Worm (Caenorhabditis elegans) whole organism, young adult: Measurements from ENCODE around the gene F58B3.6.

ENCODE experiments used
- D2030.7 ChIP-seq: fragments of 200-800 bp; sonication (Bioruptor generic); IDR thresholded peaks from 2 replicates; pipeline ENCODE4 v1.3.6; 2022; ENCODE audit warnings: missing genetic modification reagents, missing genetic modification characterization, missing compliant biosample characterization
- F23B12.7 ChIP-seq: sonication (generic microtip); optimal IDR thresholded peaks from 2 replicates; lab custom pipeline; 2017; ENCODE audit warnings: missing genetic modification characterization, mild to moderate bottlenecking, missing compliant biosample characterization, antibody characterized with exemption, moderate library complexity; ENCODE audit not compliant: insufficient read depth
- F39B2.1 ChIP-seq: fragments of 200-800 bp; sonication (Bioruptor generic); IDR thresholded peaks from 2 replicates; pipeline ENCODE4 v1.3.6; 2022; ENCODE audit warnings: missing genetic modification reagents, missing genetic modification characterization, missing compliant biosample characterization
- F52B5.7 ChIP-seq: sonication (generic microtip); optimal IDR thresholded peaks from 2 replicates; lab custom pipeline; 2016; ENCODE audit warnings: mild to moderate bottlenecking, missing genetic modification characterization, missing compliant biosample characterization
- F55B11.4 ChIP-seq: sonication (generic microtip); optimal IDR thresholded peaks from 2 replicates; lab custom pipeline; 2016; ENCODE audit warnings: missing compliant biosample characterization, missing genetic modification characterization, borderline replicate concordance; ENCODE audit not compliant: insufficient read depth
- F57A8.1 ChIP-seq: fragments of 200-800 bp; sonication (Bioruptor generic); optimal IDR thresholded peaks from 2 replicates; lab custom pipeline; 2018; ENCODE audit warnings: mild to moderate bottlenecking, missing genetic modification characterization, moderate library complexity, missing compliant biosample characterization
- K11D2.4 ChIP-seq: fragments of 200-800 bp; sonication (Bioruptor generic); IDR thresholded peaks from 2 replicates; pipeline ENCODE4 v1.3.6; 2022; ENCODE audit warnings: missing genetic modification reagents, missing genetic modification characterization, missing compliant biosample characterization
- T07F8.4 ChIP-seq: sonication (generic microtip); optimal IDR thresholded peaks from 2 replicates; lab custom pipeline; 2016; ENCODE audit warnings: mild to moderate bottlenecking, missing genetic modification characterization, moderate library complexity, missing compliant biosample characterization
- Y56A3A.18 ChIP-seq: fragments of 200-800 bp; sonication (Bioruptor generic); IDR thresholded peaks from 2 replicates; pipeline ENCODE4 v1.3.6; 2022; ENCODE audit warnings: missing genetic modification reagents, missing genetic modification characterization, missing compliant biosample characterization
- ama-1 ChIP-seq, 3 experiments: fragments of 150-350 bp in 1 of 3; sonication (generic microtip) in 2 of 3; optimal IDR thresholded peaks; 2 replicates each; lab custom pipeline; 2014 to 2018; ENCODE audit warnings: missing biosample characterization in 2 of 3, missing genetic modification characterization in 2 of 3, missing genetic modification reagents in 2 of 3
- athp-1 ChIP-seq: sonication (generic microtip); optimal IDR thresholded peaks from 2 replicates; lab custom pipeline; 2017; ENCODE audit warnings: mild to moderate bottlenecking, missing genetic modification characterization, missing compliant biosample characterization
- attf-5 ChIP-seq: fragments of 200-800 bp; sonication (Bioruptor generic); optimal IDR thresholded peaks from 2 replicates; lab custom pipeline; 2018; ENCODE audit warnings: mild to moderate bottlenecking, missing genetic modification characterization, missing compliant biosample characterization
- bed-2 ChIP-seq: fragments of 200-800 bp; sonication (Bioruptor generic); IDR thresholded peaks from 2 replicates; pipeline ENCODE4 v1.3.6; 2022; ENCODE audit warnings: missing genetic modification reagents, missing genetic modification characterization, missing compliant biosample characterization
- cebp-1 ChIP-seq, 2 experiments: fragments of 200-800 bp in 1 of 2; sonication (Bioruptor generic) in 1 of 2; sonication (generic microtip) in 1 of 2; IDR thresholded peaks in 1 of 2; optimal IDR thresholded peaks in 1 of 2; 2 replicates each; pipeline versions ENCODE4 v1.3.6 to Lab custom; 2017 to 2022; ENCODE audit warnings: missing compliant biosample characterization in 2 of 2, missing genetic modification characterization in 2 of 2, mild to moderate bottlenecking in 1 of 2, missing genetic modification reagents in 1 of 2, moderate library complexity in 1 of 2
- ceh-91 ChIP-seq: fragments of 200-800 bp; sonication (Bioruptor generic); IDR thresholded peaks from 2 replicates; pipeline ENCODE4 v1.3.6; 2022; ENCODE audit warnings: missing genetic modification reagents, missing genetic modification characterization, missing compliant biosample characterization
- die-1 ChIP-seq: sonication (generic microtip); optimal IDR thresholded peaks from 2 replicates; lab custom pipeline; 2016; ENCODE audit warnings: missing genotype, mild to moderate bottlenecking, missing genetic modification characterization, missing compliant biosample characterization
- dpff-1 ChIP-seq: sonication (generic microtip); optimal IDR thresholded peaks from 2 replicates; lab custom pipeline; 2017; ENCODE audit warnings: mild to moderate bottlenecking, missing genetic modification characterization, missing compliant biosample characterization
- egrh-3 ChIP-seq: fragments of 200-800 bp; sonication (Bioruptor generic); IDR thresholded peaks from 2 replicates; pipeline ENCODE4 v1.3.6; 2022; ENCODE audit warnings: missing genetic modification reagents, missing genetic modification characterization, missing compliant biosample characterization
- hrde-1 ChIP-seq: sonication (generic microtip); optimal IDR thresholded peaks from 2 replicates; lab custom pipeline; 2016; ENCODE audit warnings: missing genetic modification characterization, mild to moderate bottlenecking, missing compliant biosample characterization, moderate library complexity, missing genotype, missing genetic modification reagents, borderline replicate concordance
- let-526 ChIP-seq: fragments of 200-800 bp; sonication (Bioruptor generic); IDR thresholded peaks from 2 replicates; pipeline ENCODE4 v1.3.6; 2022; ENCODE audit warnings: missing genetic modification reagents, missing genetic modification characterization, missing compliant biosample characterization
- lin-54 ChIP-seq: fragments of 200-800 bp; sonication (Bioruptor generic); optimal IDR thresholded peaks from 2 replicates; lab custom pipeline; 2018; ENCODE audit warnings: mild to moderate bottlenecking, missing genetic modification characterization, missing compliant biosample characterization
- lsl-1 ChIP-seq: fragments of 200-800 bp; sonication (Bioruptor generic); optimal IDR thresholded peaks from 2 replicates; lab custom pipeline; 2018; ENCODE audit warnings: mild to moderate bottlenecking, missing genetic modification characterization, moderate library complexity, missing compliant biosample characterization
- lsy-27 ChIP-seq: sonication (generic microtip); optimal IDR thresholded peaks from 2 replicates; lab custom pipeline; 2017; ENCODE audit warnings: missing genetic modification characterization, mild to moderate bottlenecking, missing compliant biosample characterization, antibody characterized with exemption, missing genotype, borderline replicate concordance; ENCODE audit not compliant: insufficient read depth
- madf-6 ChIP-seq: fragments of 200-800 bp; sonication (Bioruptor generic); IDR thresholded peaks from 2 replicates; pipeline ENCODE4 v1.3.6; 2022; ENCODE audit warnings: missing genetic modification reagents, missing genetic modification characterization, missing compliant biosample characterization
- mxl-1 ChIP-seq: sonication (generic microtip); optimal IDR thresholded peaks from 2 replicates; lab custom pipeline; 2016; ENCODE audit warnings: missing genetic modification characterization, missing compliant biosample characterization
- nfya-2 ChIP-seq: fragments of 200-800 bp; sonication (Bioruptor generic); IDR thresholded peaks from 2 replicates; pipeline ENCODE4 v1.3.6; 2022; ENCODE audit warnings: missing genetic modification reagents, missing genetic modification characterization, missing compliant biosample characterization
- nhr-120 ChIP-seq: fragments of 200-800 bp; sonication (Bioruptor generic); IDR thresholded peaks from 2 replicates; pipeline ENCODE4 v1.3.6; 2022; ENCODE audit warnings: missing genetic modification characterization, missing compliant biosample characterization
- nhr-27 ChIP-seq: fragments of 200-800 bp; sonication (Bioruptor generic); optimal IDR thresholded peaks from 2 replicates; lab custom pipeline; 2018; ENCODE audit warnings: mild to moderate bottlenecking, missing genetic modification characterization, moderate library complexity, missing compliant biosample characterization
- nhr-80 ChIP-seq: sonication (generic microtip); optimal IDR thresholded peaks from 2 replicates; lab custom pipeline; 2016; ENCODE audit warnings: missing genetic modification characterization, missing compliant biosample characterization
- pbrm-1 ChIP-seq: fragments of 200-800 bp; sonication (Bioruptor generic); IDR thresholded peaks from 2 replicates; pipeline ENCODE4 v1.3.6; 2022; ENCODE audit warnings: missing genetic modification reagents, missing genetic modification characterization, missing compliant biosample characterization
- pha-4 ChIP-seq: fragments of 150-350 bp; sonication (generic microtip); optimal IDR thresholded peaks from 2 replicates; lab custom pipeline; 2014; ENCODE audit warnings: missing biosample characterization, missing genetic modification reagents, missing genetic modification characterization
- rcor-1 ChIP-seq: fragments of 200-800 bp; sonication (Bioruptor generic); IDR thresholded peaks from 2 replicates; pipeline ENCODE4 v1.3.6; 2022; ENCODE audit warnings: missing genetic modification reagents, missing genetic modification characterization, missing compliant biosample characterization
- sdz-38 ChIP-seq: sonication (generic microtip); optimal IDR thresholded peaks from 2 replicates; lab custom pipeline; 2016; ENCODE audit warnings: missing genotype, missing genetic modification characterization, missing compliant biosample characterization
- sea-2 ChIP-seq: fragments of 200-800 bp; sonication (Bioruptor generic); IDR thresholded peaks from 2 replicates; pipeline ENCODE4 v1.3.6; 2022; ENCODE audit warnings: missing genetic modification characterization, missing compliant biosample characterization
- snpc-1.3 ChIP-seq: sonication (generic microtip); optimal IDR thresholded peaks from 2 replicates; lab custom pipeline; 2017; ENCODE audit warnings: missing genetic modification characterization, mild to moderate bottlenecking, missing compliant biosample characterization, antibody characterized with exemption, moderate library complexity, missing genotype, missing genetic modification reagents; ENCODE audit not compliant: insufficient read depth
- snpc-3.4 ChIP-seq: sonication (generic microtip); optimal IDR thresholded peaks from 2 replicates; lab custom pipeline; 2017; ENCODE audit warnings: missing genetic modification characterization, mild to moderate bottlenecking, missing compliant biosample characterization, antibody characterized with exemption, moderate library complexity, missing genotype, missing genetic modification reagents
- snpc-4 ChIP-seq, 5 experiments: fragments of 150-350 bp in 1 of 5; sonication (generic microtip) in 4 of 5; optimal IDR thresholded peaks; 2 replicates each; lab custom pipeline; 2014 to 2018; ENCODE audit warnings: missing genetic modification characterization in 5 of 5, missing biosample characterization in 3 of 5, antibody characterized with exemption in 2 of 5, mild to moderate bottlenecking in 2 of 5, missing compliant biosample characterization in 2 of 5, missing genotype in 2 of 5, moderate library complexity in 2 of 5, missing genetic modification reagents in 1 of 5
- sptf-2 ChIP-seq: fragments of 200-800 bp; sonication (Bioruptor generic); optimal IDR thresholded peaks from 2 replicates; lab custom pipeline; 2018; ENCODE audit warnings: mild to moderate bottlenecking, missing genetic modification characterization, missing compliant biosample characterization
- tbx-9 ChIP-seq: sonication (generic microtip); optimal IDR thresholded peaks from 2 replicates; lab custom pipeline; 2016; ENCODE audit warnings: borderline replicate concordance, missing genetic modification characterization, inconsistent platforms, missing compliant biosample characterization
- zfh-2 ChIP-seq: fragments of 200-800 bp; sonication (Bioruptor generic); conservative IDR thresholded peaks from 2 replicates; pipeline ENCODE4 v1.3.6; 2022; ENCODE audit warnings: missing genetic modification reagents, missing genetic modification characterization, missing compliant biosample characterization
- ztf-18 ChIP-seq: sonication (generic microtip); optimal IDR thresholded peaks from 2 replicates; lab custom pipeline; 2016; ENCODE audit warnings: missing genotype, mild to moderate bottlenecking, missing genetic modification characterization, missing compliant biosample characterization
- ztf-22 ChIP-seq: fragments of 200-800 bp; sonication (Bioruptor generic); optimal IDR thresholded peaks from 2 replicates; lab custom pipeline; 2018; ENCODE audit warnings: mild to moderate bottlenecking, missing genetic modification characterization, moderate library complexity, missing compliant biosample characterization
- ztf-26 ChIP-seq: sonication (generic microtip); optimal IDR thresholded peaks from 2 replicates; lab custom pipeline; 2017; ENCODE audit warnings: missing genetic modification characterization, missing compliant biosample characterization
- ztf-6 ChIP-seq: fragments of 200-800 bp; sonication (Bioruptor generic); IDR thresholded peaks from 2 replicates; pipeline ENCODE4 v1.3.6; 2022; ENCODE audit warnings: missing genetic modification reagents, missing genetic modification characterization, missing compliant biosample characterization

The F58B3.6 gene

ce11 chrIV:11635437-11636408 lies 725 bp upstream of the F58B3.6 start, which contains the start of gene mars-1 (continued):
- TF ChIP-seq K11D2.4 (GFP tag; lab: Robert Waterston, UW) (0 out of 2 replicates have a peak, but pooled peaks have one; percentile 31), ztf-22 (no peak), lsy-27 (no peak), ztf-6 (GFP tag; lab: Robert Waterston, UW) (no peak), sdz-38 (tag; lab: Kevin White, UChicago) (no peak), pbrm-1 (GFP tag; lab: Robert Waterston, UW) (0 out of 2 replicates have a peak, but pooled peaks have one; percentile 24), ztf-26 (tag; lab: Kevin White, UChicago) (no peak), tbx-9 (tag; lab: Kevin White, UChicago) (no peak), lsl-1 (peak; percentile 43), T07F8.4 (tag; lab: Kevin White, UChicago) (no peak), die-1 (no peak), nhr-27 (tag; lab: Kevin White, UChicago) (no peak), egrh-3 (GFP tag; lab: Robert Waterston, UW) (no peak), F52B5.7 (tag; lab: Kevin White, UChicago) (no peak), hrde-1 (tag; lab: Kevin White, UChicago) (no peak), sptf-2 (GFP tag; lab: Kevin White, UChicago) (no peak), snpc-1.3 (tag; lab: Kevin White, UChicago) (no peak), snpc-3.4 (tag; lab: Kevin White, UChicago) (no peak), F39B2.1 (GFP tag; lab: Robert Waterston, UW) (no peak), let-526 (GFP tag; lab: Robert Waterston, UW) (no peak), nhr-120 (GFP tag; lab: Robert Waterston, UW) (no peak), ceh-91 (no peak), lin-54 (GFP tag; lab: Kevin White, UChicago) (peak; percentile 41), ztf-18 (tag; lab: Kevin White, UChicago) (no peak), athp-1 (tag; lab: Kevin White, UChicago) (no peak), snpc-4 (GFP tag; optimal IDR thresholded peaks at IDR 0.05; lab: Kevin White, UChicago) (no peak), snpc-4 (tag; optimal IDR thresholded peaks at IDR 0.05; lab: Kevin White, UChicago) (peak in 2 of 4 experiments; percentile 12 to 41), mxl-1 (no peak), ama-1 (optimal IDR thresholded peaks at IDR 0.05; lab: Kevin White, UChicago) (no peak), ama-1 (GFP tag; optimal IDR thresholded peaks at IDR 0.05; lab: Kevin White, UChicago) (no peak), dpff-1 (tag; lab: Kevin White, UChicago) (no peak), cebp-1 (GFP tag; IDR thresholded peaks at IDR 0.05; lab: Robert Waterston, UW) (peak; percentile 48; the same call in 1 of the 2 replicates), cebp-1 (tag; optimal IDR thresholded peaks at IDR 0.05; lab: Kevin White, UChicago) (peak; percentile 94), bed-2 (GFP tag; lab: Robert Waterston, UW) (no peak), F23B12.7 (no peak), D2030.7 (GFP tag; lab: Robert Waterston, UW) (0 out of 2 replicates have a peak, but pooled peaks have one; percentile 19), F57A8.1 (GFP tag; lab: Kevin White, UChicago) (no peak), nfya-2 (no peak), nhr-80 (peak; percentile 44), F55B11.4 (tag; lab: Kevin White, UChicago) (no peak), zfh-2 (GFP tag; lab: Robert Waterston, UW) (no peak), pha-4 (tag; lab: Kevin White, UChicago) (no peak), attf-5 (peak; percentile 54), sea-2 (no peak), madf-6 (GFP tag; lab: Robert Waterston, UW) (no peak), Y56A3A.18 (GFP tag; lab: Robert Waterston, UW) (no peak), rcor-1 (peak; percentile 22; the same call in 1 of the 2 replicates)
